Worm (Caenorhabditis elegans): ENCODE data around the gene fndc-1.

DNA sequence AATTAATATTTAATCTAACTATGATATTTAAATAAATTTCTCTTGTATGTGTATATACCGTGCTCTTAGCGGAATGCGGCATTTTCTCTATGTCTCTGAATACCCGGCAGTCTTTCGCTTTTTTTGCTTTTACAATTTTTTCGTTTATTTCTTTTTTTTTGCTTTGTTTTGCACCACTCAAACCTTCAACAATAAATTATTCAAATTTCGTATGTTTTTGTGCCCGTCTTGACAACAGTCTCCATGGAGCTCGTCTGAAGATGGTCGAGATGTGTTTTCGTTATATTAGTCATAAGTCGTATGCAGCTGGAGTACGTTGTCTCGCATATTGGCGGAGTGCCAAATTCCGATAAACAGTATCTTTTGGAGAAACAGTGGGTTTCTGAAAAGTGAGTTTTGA, 10.7 kb downstream of the fndc-1 start, which contains the start of gene T06D8.2:
- TF ChIP-seq cog-1 (tag; optimal IDR thresholded peaks at IDR 0.05) (no peak), ztf-23 (GFP tag; IDR thresholded peaks at IDR 0.05) (no peak), T22C8.4 (GFP tag; IDR thresholded peaks at IDR 0.05) (no peak), med-1 (GFP tag; optimal IDR thresholded peaks at IDR 0.05; ENCODE audit: insufficient read depth) (no peak), ref-1 (GFP tag; conservative IDR thresholded peaks at IDR 0.05) (no peak), flt-1 (GFP tag; IDR thresholded peaks at IDR 0.05) (no peak), tab-1 (GFP tag; IDR thresholded peaks at IDR 0.05) (no peak)
